Fruit fly (Drosophila melanogaster): Measurements from ENCODE around the gene x16.

The x16 gene

dm6 chr2L:6907761-6908160, 12.2 kb downstream of the x16 start, which contains the start of the genes Polr1F and Rat1 (continued):
- TF ChIP-seq HmgZ (tag; optimal IDR thresholded peaks at IDR 0.05) (peak; percentile 70), NC2α (GFP tag; optimal IDR thresholded peaks at IDR 0.05) (no peak), Rfx (GFP tag; IDR thresholded peaks at IDR 0.05) (no peak), lilli (GFP tag; optimal IDR thresholded peaks at IDR 0.05) (peak; percentile 62), CG15696 (tag; optimal IDR thresholded peaks at IDR 0.05) (peak; percentile 23), vfl (GFP tag; optimal IDR thresholded peaks at IDR 0.05) (peak; percentile 31), sim (GFP tag; IDR thresholded peaks at IDR 0.05) (no peak), Sin3A (optimal IDR thresholded peaks at IDR 0.05) (peak; percentile 71), ranshi (GFP tag; IDR thresholded peaks at IDR 0.05) (no peak), CG31441 (GFP tag; IDR thresholded peaks at IDR 0.05) (no peak), ind (GFP tag; optimal IDR thresholded peaks at IDR 0.05) (peak; percentile 5), Bgb (GFP tag; IDR thresholded peaks at IDR 0.05; ENCODE audit: partially characterized antibody) (no peak), CHES-1-like (GFP tag; optimal IDR thresholded peaks at IDR 0.05) (no peak), Xrp1 (GFP tag; IDR thresholded peaks at IDR 0.05) (peak; percentile 39; the same call in 1 of the 2 replicates), gsb-n (tag; optimal IDR thresholded peaks at IDR 0.05) (no peak), YL-1 (GFP tag; optimal IDR thresholded peaks at IDR 0.05) (peak; percentile 81), crp (GFP tag; optimal IDR thresholded peaks at IDR 0.05) (peak in 1 of 2 experiments; percentile 46), org-1 (GFP tag; optimal IDR thresholded peaks at IDR 0.05) (no peak), Gsc (GFP tag; IDR thresholded peaks at IDR 0.05) (no peak), CG8944 (GFP tag; optimal IDR thresholded peaks at IDR 0.05) (peak; percentile 18), Awh (GFP tag; IDR thresholded peaks at IDR 0.05) (no peak), dpn (GFP tag; optimal IDR thresholded peaks at IDR 0.05) (no peak), CG4360 (GFP tag; IDR thresholded peaks at IDR 0.05) (no peak), sna (GFP tag; IDR thresholded peaks at IDR 0.05; ENCODE audit: partially characterized antibody) (no peak), dysf (GFP tag; IDR thresholded peaks at IDR 0.05) (no peak), TFAM (GFP tag; optimal IDR thresholded peaks at IDR 0.05) (no peak), Drgx (GFP tag; IDR thresholded peaks at IDR 0.05) (no peak), CG1832 (GFP tag; optimal IDR thresholded peaks at IDR 0.05) (no peak), dan (GFP tag; IDR thresholded peaks at IDR 0.05) (no peak), CG34376 (GFP tag; optimal IDR thresholded peaks at IDR 0.05) (peak; percentile 1), CG4854 (GFP tag; optimal IDR thresholded peaks at IDR 0.05) (no peak), gfzf (GFP tag; optimal IDR thresholded peaks at IDR 0.05) (peak; percentile 70), CG8924 (tag; optimal IDR thresholded peaks at IDR 0.05) (peak; percentile 39), CG13123 (GFP tag; optimal IDR thresholded peaks at IDR 0.05) (no peak), CG3838 (GFP tag; optimal IDR thresholded peaks at IDR 0.05) (no peak), Scr (GFP tag; IDR thresholded peaks at IDR 0.05; ENCODE audit: partially characterized antibody) (no peak), bsh (GFP tag; optimal IDR thresholded peaks at IDR 0.05) (no peak), dati (GFP tag; IDR thresholded peaks at IDR 0.05) (no peak), chif (GFP tag; optimal IDR thresholded peaks at IDR 0.05) (peak in 1 of 2 experiments; percentile 31), Dad (GFP tag; optimal IDR thresholded peaks at IDR 0.05) (peak; percentile 2), CTCF (GFP tag; optimal IDR thresholded peaks at IDR 0.05) (no peak), onecut (GFP tag; IDR thresholded peaks at IDR 0.05) (no peak), CG9437 (GFP tag; optimal IDR thresholded peaks at IDR 0.05) (no peak), ATbp (GFP tag; optimal IDR thresholded peaks at IDR 0.05) (no peak), CG13624 (GFP tag; optimal IDR thresholded peaks at IDR 0.05) (peak; percentile 27), ac (GFP tag; optimal IDR thresholded peaks at IDR 0.05) (no peak), Nf-YC (tag; optimal IDR thresholded peaks at IDR 0.05) (no peak), CG7271 (tag; optimal IDR thresholded peaks at IDR 0.05) (no peak), CG31224 (GFP tag; IDR thresholded peaks at IDR 0.05) (no peak), ftz-f1 (GFP tag; optimal IDR thresholded peaks at IDR 0.05) (no peak), CG8089 (GFP tag; optimal IDR thresholded peaks at IDR 0.05) (no peak), ci (GFP tag; IDR thresholded peaks at IDR 0.05) (no peak), CG13775 (GFP tag; optimal IDR thresholded peaks at IDR 0.05) (peak; percentile 43)

All from whole organism, embryonic.